Worm (Caenorhabditis elegans) whole organism, mixed stage, embryonic: Measurements from ENCODE around the gene slc-25A29.

Source experiments
- ceh-83 ChIP-seq: fragments of 200-800 bp; sonication (Bioruptor generic); optimal IDR thresholded peaks from 2 replicates; lab custom pipeline; 2018; ENCODE audit warnings: mild to moderate bottlenecking, missing genetic modification characterization, missing compliant biosample characterization
- lsy-2 ChIP-seq: fragments of 150-350 bp; optimal IDR thresholded peaks from 2 replicates; lab custom pipeline; 2014; ENCODE audit warnings: missing biosample characterization, missing genetic modification characterization
- mls-2 ChIP-seq: sonication (generic microtip); optimal IDR thresholded peaks from 2 replicates; lab custom pipeline; 2016; ENCODE audit warnings: mild to moderate bottlenecking, missing genetic modification characterization, moderate library complexity, missing compliant biosample characterization
- nhr-237 ChIP-seq: fragments of 150-350 bp; optimal IDR thresholded peaks from 2 replicates; lab custom pipeline; 2014; ENCODE audit warnings: missing biosample characterization, missing genetic modification characterization
- pha-4 ChIP-seq: fragments of 150-350 bp; optimal IDR thresholded peaks from 2 replicates; lab custom pipeline; 2018; ENCODE audit warnings: missing biosample characterization, missing genetic modification reagents, missing genetic modification characterization
- snpc-4 ChIP-seq: fragments of 150-350 bp; optimal IDR thresholded peaks from 2 replicates; lab custom pipeline; 2014; ENCODE audit warnings: missing biosample characterization, missing genetic modification characterization
- unc-62 ChIP-seq: fragments of 150-350 bp; optimal IDR thresholded peaks from 2 replicates; lab custom pipeline; 2014; ENCODE audit warnings: missing biosample characterization, missing genetic modification reagents, missing genetic modification characterization
- ztf-11 ChIP-seq: fragments of 150-350 bp; optimal IDR thresholded peaks from 2 replicates; lab custom pipeline; 2014; ENCODE audit warnings: missing biosample characterization, missing genetic modification characterization

DNA sequence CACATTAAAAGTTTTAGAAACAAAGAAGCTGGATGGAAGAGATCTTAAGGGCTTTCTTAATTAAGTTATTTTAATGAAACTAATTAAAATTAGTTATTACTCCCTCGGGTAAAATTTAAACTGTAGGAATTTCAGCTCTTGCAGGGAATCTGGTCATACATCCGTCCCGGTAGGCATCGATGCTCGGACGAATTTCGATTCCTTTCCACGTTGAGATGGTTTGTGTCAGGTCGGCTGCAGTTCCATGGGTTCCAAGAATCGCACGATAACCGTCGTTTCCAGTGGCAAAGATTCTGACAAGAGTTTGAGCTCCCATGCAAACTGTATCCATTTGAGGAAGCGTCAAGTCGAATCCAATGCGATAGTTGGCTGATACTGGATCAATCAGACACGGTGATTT, 47.2 kb downstream of the slc-25A29 start:
- TF ChIP-seq lsy-2 (tag; lab: Kevin White, UChicago) (no peak), nhr-237 (tag; lab: Kevin White, UChicago) (no peak), unc-62 (GFP tag; lab: Kevin White, UChicago) (no peak), ceh-83 (GFP tag; lab: Kevin White, UChicago) (no peak), snpc-4 (tag; lab: Kevin White, UChicago) (no peak), ztf-11 (no peak), pha-4 (no peak), mls-2 (tag; lab: Kevin White, UChicago) (no peak)
